Worm (Caenorhabditis elegans) whole organism, young adult: ENCODE results near the gene Y62F5A.9.

Source experiments
- mxl-1 ChIP-seq: sonication (generic microtip); optimal IDR thresholded peaks from 2 replicates; lab custom pipeline; 2016; ENCODE audit warnings: missing genetic modification characterization, missing compliant biosample characterization
- pha-4 ChIP-seq: fragments of 150-350 bp; sonication (generic microtip); optimal IDR thresholded peaks from 2 replicates; lab custom pipeline; 2014; ENCODE audit warnings: missing biosample characterization, missing genetic modification reagents, missing genetic modification characterization
- ztf-28 ChIP-seq: fragments of 200-800 bp; sonication (Bioruptor generic); IDR thresholded peaks from 2 replicates; pipeline ENCODE4 v1.3.6; 2022; ENCODE audit warnings: missing genetic modification reagents, missing genetic modification characterization, missing compliant biosample characterization

ce11 chrII:11495307-11495706 is 43.3 kb downstream of the Y62F5A.9 start, which contains the start of the genes ooc-3 and B0334.4:
- TF ChIP-seq ztf-28 (GFP tag; lab: Robert Waterston, UW) (no peak), pha-4 (no peak), mxl-1 (tag; lab: Kevin White, UChicago) (no peak)
